Worm (Caenorhabditis elegans) whole organism, dauer: ENCODE data around the gene acr-7.

Source experiments
- unc-62 ChIP-seq: sonication (generic microtip); optimal IDR thresholded peaks from 2 replicates; lab custom pipeline; 2017; ENCODE audit warnings: missing biosample characterization, missing genetic modification reagents, missing genetic modification characterization

acr-7 gene

ce11 chrII:7849697-7850096 lies at the start of gene acr-7:
TSS of gene acr-7 (minus strand) at chrII:7849797.
- no peak for TF ChIP-seq unc-62 (GFP tag; lab: Kevin White, UChicago)

ce11 chrII:7895190-7895589 lies 45.6 kb upstream of the acr-7 start:
- no peak for TF ChIP-seq unc-62 (GFP tag; lab: Kevin White, UChicago)

ce11 chrII:7893648-7894047 lies 44.1 kb upstream of the acr-7 start:
- TF ChIP-seq unc-62 (GFP tag; lab: Kevin White, UChicago): no peak

- TF ChIP-seq unc-62 (GFP tag; lab: Kevin White, UChicago): no peak
These were observed 43.2 kb upstream of the acr-7 start, which contains the start of gene ptc-1 for ce11 chrII:7892761-7893272. TSS of gene ptc-1 (plus strand) at chrII:7893222.

ce11 chrII:7891869-7892615 lies 42.4 kb upstream of the acr-7 start:
- no peak for TF ChIP-seq unc-62 (GFP tag; lab: Kevin White, UChicago)

ce11 chrII:7889321-7889720 lies 39.7 kb upstream of the acr-7 start:
- no peak for TF ChIP-seq unc-62 (GFP tag; lab: Kevin White, UChicago)

- no peak for TF ChIP-seq unc-62 (GFP tag; lab: Kevin White, UChicago)
These were observed 39.2 kb upstream of the acr-7 start for ce11 chrII:7888759-7889158.

- no peak for TF ChIP-seq unc-62 (GFP tag; lab: Kevin White, UChicago)
These were observed 37.7 kb upstream of the acr-7 start for ce11 chrII:7887295-7887694.

ce11 chrII:7884898-7885297 lies 35.3 kb upstream of the acr-7 start:
- no peak for TF ChIP-seq unc-62 (GFP tag; lab: Kevin White, UChicago)

ce11 chrII:7880373-7880862 lies 30.8 kb upstream of the acr-7 start, which contains the start of gene perm-1:
TSS of gene perm-1 (plus strand) at chrII:7880812.
- no peak for TF ChIP-seq unc-62 (GFP tag; lab: Kevin White, UChicago)

- TF ChIP-seq unc-62 (GFP tag; lab: Kevin White, UChicago): no peak
These were observed 29.7 kb upstream of the acr-7 start, which contains the start of the genes vha-4 and T01H3.5 for ce11 chrII:7879266-7879718. TSS of gene vha-4 (minus strand) at chrII:7879316. TSS of gene T01H3.5 (plus strand) at chrII:7879616.

ce11 chrII:7877744-7878468 lies 28.3 kb upstream of the acr-7 start, which contains the start of gene T01H3.2:
TSS of gene T01H3.2 (minus strand) at chrII:7877994.
- TF ChIP-seq unc-62 (GFP tag; lab: Kevin White, UChicago): no peak

- TF ChIP-seq unc-62 (GFP tag; lab: Kevin White, UChicago): no peak
These were observed 24.3 kb upstream of the acr-7 start, which contains the start of gene T01H3.3 for ce11 chrII:7873843-7874372. TSS of gene T01H3.3 (minus strand) at chrII:7873893.

- no peak for TF ChIP-seq unc-62 (GFP tag; lab: Kevin White, UChicago)
These were observed 21.0 kb upstream of the acr-7 start for ce11 chrII:7870632-7871031.

- no peak for TF ChIP-seq unc-62 (GFP tag; lab: Kevin White, UChicago)
These were observed 20.5 kb upstream of the acr-7 start, which contains the start of gene ztf-17 for ce11 chrII:7870062-7870461. TSS of gene ztf-17 (minus strand) at chrII:7870162.
